Worm (Caenorhabditis elegans): ENCODE data around the gene ify-1.
A peak's percentile ranks its signal among the peaks of the same experiment; 100 is the strongest.

Gene ify-1

DNA sequence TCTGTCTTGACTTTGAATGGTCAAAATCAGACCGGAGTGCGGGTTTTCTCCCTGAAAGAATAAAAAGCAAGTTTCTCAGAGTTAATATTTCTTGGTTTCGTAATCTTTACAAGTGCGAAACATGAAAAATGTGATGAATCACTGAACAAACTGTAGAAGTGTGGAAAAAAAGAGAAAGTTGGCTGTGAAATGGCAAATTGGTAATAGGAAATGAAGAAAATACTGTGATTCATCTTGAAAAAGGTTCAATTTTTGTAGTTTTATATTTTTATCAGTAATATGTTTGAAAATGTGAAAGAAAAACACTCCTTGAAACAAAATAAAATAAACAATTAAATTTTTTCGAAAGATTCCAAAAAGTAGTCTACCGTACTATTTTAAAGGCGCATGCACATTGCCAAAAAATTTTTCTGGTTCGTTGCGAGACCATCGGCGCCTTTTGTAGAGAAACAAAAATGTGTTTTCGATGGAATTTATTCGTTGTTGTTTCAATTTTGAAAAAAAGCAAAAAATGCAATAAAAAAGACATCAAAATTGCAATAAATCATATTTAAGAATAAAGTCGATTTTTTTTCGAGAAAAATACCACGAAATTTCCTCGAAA, 36.8 kb upstream of the ify-1 start, which contains the start of gene pld-1:
TSS of gene pld-1 (minus strand) at position 51 of the 604 bp plus-strand sequence.
- TF ChIP-seq lin-15B (tag; optimal IDR thresholded peaks at IDR 0.05) (no peak), F49E8.2 (tag; optimal IDR thresholded peaks at IDR 0.05; ENCODE audit: borderline replicate concordance) (peak; percentile 53), Y48G9A.11 (GFP tag; IDR thresholded peaks at IDR 0.05) (0 out of 2 replicates have a peak, but pooled peaks have one; percentile 39), unc-130 (GFP tag; optimal IDR thresholded peaks at IDR 0.05) (peak; percentile 26), ZK337.2 (GFP tag; IDR thresholded peaks at IDR 0.05) (no peak)

DNA sequence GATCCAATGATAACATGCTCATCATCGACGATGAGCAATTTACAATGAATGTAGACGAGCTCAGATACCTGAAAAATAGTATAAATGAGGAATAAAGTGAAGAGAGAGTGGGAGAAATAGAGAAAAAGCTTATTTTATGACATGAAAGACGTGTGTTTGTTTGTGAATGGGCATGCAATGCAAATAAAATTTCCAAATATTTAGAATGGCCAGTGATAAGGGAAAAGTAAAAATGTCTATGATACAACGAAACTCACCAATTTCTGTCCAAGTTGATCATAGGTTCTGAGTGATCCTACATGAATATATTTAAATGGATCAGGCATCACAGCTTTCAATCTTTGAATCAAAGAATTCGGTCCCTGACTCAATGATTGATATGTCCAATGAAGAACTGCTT, 31.2 kb upstream of the ify-1 start:
- TF ChIP-seq Y5F2A.4 (GFP tag; optimal IDR thresholded peaks at IDR 0.05): no peak
- no peak for TF ChIP-seq dmd-9 (GFP tag; IDR thresholded peaks at IDR 0.05)
- TF ChIP-seq pqm-1 (tag; optimal IDR thresholded peaks at IDR 0.05): peak; percentile 19
- TF ChIP-seq daf-16 (GFP tag; optimal IDR thresholded peaks at IDR 0.05): no peak
- TF ChIP-seq daf-16 (tag; optimal IDR thresholded peaks at IDR 0.05): peak; percentile 39
- peak; percentile 64 for TF ChIP-seq aha-1 (tag)
- TF ChIP-seq dve-1 (tag; optimal IDR thresholded peaks at IDR 0.05; ENCODE audit: insufficient read depth): peak; percentile 33
- TF ChIP-seq nhr-11 (tag; optimal IDR thresholded peaks at IDR 0.05): no peak
- peak; percentile 25 for TF ChIP-seq mes-2 (tag; optimal IDR thresholded peaks at IDR 0.05; ENCODE audit: poor library complexity, severe bottlenecking)
- peak; percentile 15 for TF ChIP-seq nhr-28 (tag; optimal IDR thresholded peaks at IDR 0.05)

DNA sequence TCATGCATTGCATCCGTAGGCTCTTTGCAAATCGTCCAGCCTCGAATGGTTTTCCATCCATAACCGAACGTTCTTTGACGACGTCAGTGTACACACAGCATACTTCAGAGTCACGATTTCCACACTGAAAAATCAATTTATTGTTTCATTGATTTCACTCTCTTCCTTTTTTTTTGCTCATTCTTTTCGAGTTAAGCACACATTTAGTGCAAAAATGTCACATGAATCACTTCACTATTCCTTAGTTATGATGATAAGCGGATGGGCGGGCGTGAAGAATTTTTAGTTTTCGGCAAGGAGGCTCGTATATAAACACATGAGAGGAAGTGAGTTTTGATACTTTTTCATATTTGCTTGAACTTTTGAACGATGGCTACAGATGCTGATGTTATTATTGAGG, 30.5 kb upstream of the ify-1 start, which contains the start of gene txt-9:
TSS of gene txt-9 (plus strand) at position 336 of the 400 bp plus-strand sequence.
- peak; percentile 92 for TF ChIP-seq aha-1 (tag)
- TF ChIP-seq hmg-1.1 (GFP tag; IDR thresholded peaks at IDR 0.05): no peak
- TF ChIP-seq nhr-28 (tag; optimal IDR thresholded peaks at IDR 0.05): peak; percentile 38
- peak in 1 of 2 experiments; percentile 77 for TF ChIP-seq unc-62 (GFP tag; optimal IDR thresholded peaks at IDR 0.05 in 1 of 2)
- TF ChIP-seq unc-62 (tag; optimal IDR thresholded peaks at IDR 0.05): no peak
- no peak for TF ChIP-seq lim-7 (GFP tag; IDR thresholded peaks at IDR 0.05)
- peak; percentile 17 for TF ChIP-seq hlh-30 (tag; optimal IDR thresholded peaks at IDR 0.05; ENCODE audit: insufficient read depth)
- TF ChIP-seq daf-16 (GFP tag; optimal IDR thresholded peaks at IDR 0.05): no peak
- TF ChIP-seq daf-16 (tag; optimal IDR thresholded peaks at IDR 0.05): peak; percentile 1

DNA sequence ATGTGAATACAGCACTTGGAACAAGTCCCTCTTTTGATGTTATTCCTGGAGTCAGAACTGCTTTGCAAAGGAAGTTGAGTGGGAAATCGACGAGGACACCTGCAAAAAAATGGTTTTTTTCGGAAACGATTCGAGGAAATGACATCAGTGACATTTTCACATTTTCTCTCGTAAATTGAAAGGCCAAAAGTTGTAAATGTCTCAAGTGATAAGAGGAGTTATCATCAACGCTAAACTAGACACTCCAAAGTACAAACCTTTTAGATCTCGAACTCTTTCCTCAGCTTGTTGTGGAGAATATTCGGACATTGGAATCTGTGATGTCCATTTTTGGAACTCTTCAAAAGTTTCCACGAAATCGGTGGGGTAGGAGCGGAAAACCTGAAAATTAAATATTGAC, 29.2 kb upstream of the ify-1 start:
- TF ChIP-seq nhr-28 (tag; optimal IDR thresholded peaks at IDR 0.05) (peak; percentile 39), dmd-6 (GFP tag; IDR thresholded peaks at IDR 0.05) (peak; percentile 25; the same call in 1 of the 2 replicates), lin-39 (tag; optimal IDR thresholded peaks at IDR 0.05) (no peak), unc-130 (GFP tag; optimal IDR thresholded peaks at IDR 0.05) (no peak), Y5F2A.4 (GFP tag; optimal IDR thresholded peaks at IDR 0.05) (no peak), egl-43 (GFP tag; IDR thresholded peaks at IDR 0.05) (no peak), nhr-41 (GFP tag; IDR thresholded peaks at IDR 0.05) (no peak), ceh-28 (tag; optimal IDR thresholded peaks at IDR 0.05) (no peak), daf-12 (tag; optimal IDR thresholded peaks at IDR 0.05) (no peak)

DNA sequence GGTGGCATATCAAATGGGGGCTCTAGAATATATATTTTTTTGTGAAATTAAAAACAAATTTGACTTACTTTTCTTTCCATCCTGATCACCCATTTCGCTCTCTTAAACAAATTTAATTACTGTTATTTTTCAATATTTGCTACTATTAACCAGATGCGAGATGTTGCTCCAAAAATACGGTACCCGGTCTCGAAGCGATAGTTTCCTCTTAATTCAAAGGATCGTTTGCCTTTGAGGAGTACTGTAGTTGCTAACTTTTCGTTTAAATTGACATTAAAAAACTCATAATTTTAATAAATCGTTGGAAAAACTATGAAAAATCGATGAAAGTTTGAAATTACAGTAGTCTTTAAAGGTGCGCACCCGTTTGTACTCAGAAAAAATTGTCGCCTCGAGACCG, 28.4 kb upstream of the ify-1 start, which contains the start of gene C04G6.4:
TSS of gene C04G6.4 (minus strand) at position 101 of the 400 bp plus-strand sequence.
- TF ChIP-seq nhr-237 (tag; optimal IDR thresholded peaks at IDR 0.05) (no peak), lsy-2 (tag; optimal IDR thresholded peaks at IDR 0.05) (no peak), nhr-48 (tag; optimal IDR thresholded peaks at IDR 0.05) (no peak), ces-1 (GFP tag; optimal IDR thresholded peaks at IDR 0.05) (no peak), mes-2 (tag; optimal IDR thresholded peaks at IDR 0.05; ENCODE audit: poor library complexity, severe bottlenecking) (no peak), ZK337.2 (GFP tag; IDR thresholded peaks at IDR 0.05) (no peak), F49E8.2 (tag; optimal IDR thresholded peaks at IDR 0.05; ENCODE audit: borderline replicate concordance) (no peak), hmg-1.1 (GFP tag; IDR thresholded peaks at IDR 0.05) (no peak), mdt-29 (GFP tag; IDR thresholded peaks at IDR 0.05) (no peak), nhr-28 (tag; optimal IDR thresholded peaks at IDR 0.05) (no peak), saeg-2 (GFP tag; IDR thresholded peaks at IDR 0.05) (no peak), ceh-44 (GFP tag; IDR thresholded peaks at IDR 0.05) (no peak), egl-27 (tag; optimal IDR thresholded peaks at IDR 0.05) (no peak), D1046.2 (GFP tag; IDR thresholded peaks at IDR 0.05) (no peak), nhr-111 (GFP tag; optimal IDR thresholded peaks at IDR 0.05) (no peak), arid-1 (GFP tag; conservative IDR thresholded peaks at IDR 0.05) (no peak), nhr-42 (GFP tag; IDR thresholded peaks at IDR 0.05) (no peak), daf-19 (GFP tag; conservative IDR thresholded peaks at IDR 0.05) (no peak), zfp-3 (GFP tag; conservative IDR thresholded peaks at IDR 0.05) (no peak), vab-7 (GFP tag; IDR thresholded peaks at IDR 0.05) (no peak)
